Fruit fly (Drosophila melanogaster) whole organism, adult: Measurements from ENCODE around the gene snky.

Source experiments
- CG11617 ChIP-seq: fragments of 200-800 bp; sonication (Bioruptor generic); optimal IDR thresholded peaks from 2 replicates; lab custom pipeline; 2017; ENCODE audit warnings: mild to moderate bottlenecking, missing biosample characterization, missing genetic modification reagents, missing genetic modification characterization
- CG12768 ChIP-seq: fragments of 200-800 bp; sonication (Bioruptor generic); optimal IDR thresholded peaks from 2 replicates; lab custom pipeline; 2017; ENCODE audit warnings: missing biosample characterization, missing genetic modification characterization, mild to moderate bottlenecking, moderate library complexity, missing genetic modification reagents
- CG14711 ChIP-seq: fragments of 200-800 bp; sonication (Bioruptor generic); optimal IDR thresholded peaks from 2 replicates; lab custom pipeline; 2018; ENCODE audit warnings: missing biosample characterization, mild to moderate bottlenecking, missing genetic modification characterization, moderate library complexity
- CG1620 ChIP-seq: fragments of 200-800 bp; sonication (Bioruptor generic); optimal IDR thresholded peaks from 2 replicates; lab custom pipeline; 2016; ENCODE audit warnings: missing biosample characterization, missing genetic modification characterization
- CG33017 ChIP-seq: fragments of 200-800 bp; sonication (Bioruptor generic); optimal IDR thresholded peaks from 2 replicates; lab custom pipeline; 2018; ENCODE audit warnings: missing biosample characterization, mild to moderate bottlenecking, missing genetic modification characterization, moderate library complexity
- CG5204 ChIP-seq: fragments of 200-800 bp; sonication (Bioruptor generic); optimal IDR thresholded peaks from 2 replicates; lab custom pipeline; 2016; ENCODE audit warnings: missing biosample characterization, missing genetic modification characterization
- CG7045 ChIP-seq: fragments of 200-800 bp; sonication (Bioruptor generic); optimal IDR thresholded peaks from 2 replicates; lab custom pipeline; 2017; ENCODE audit warnings: missing biosample characterization, mild to moderate bottlenecking, missing genetic modification characterization
- CG7101 ChIP-seq: fragments of 200-800 bp; sonication (Bioruptor generic); optimal IDR thresholded peaks from 2 replicates; lab custom pipeline; 2018; ENCODE audit warnings: missing biosample characterization, mild to moderate bottlenecking, missing genetic modification characterization, moderate library complexity
- Clk ChIP-seq: fragments of 200-800 bp; sonication (Bioruptor generic); optimal IDR thresholded peaks from 2 replicates; lab custom pipeline; 2017; ENCODE audit warnings: missing biosample characterization, missing genetic modification characterization
- Crg-1 ChIP-seq: fragments of 200-800 bp; sonication (Bioruptor generic); optimal IDR thresholded peaks from 2 replicates; lab custom pipeline; 2016; ENCODE audit warnings: missing biosample characterization, missing genetic modification characterization
- Hr96 ChIP-seq: fragments of 200-800 bp; sonication (Bioruptor generic); optimal IDR thresholded peaks from 2 replicates; lab custom pipeline; 2016; ENCODE audit warnings: missing biosample characterization, missing genetic modification characterization
- Mnt ChIP-seq: fragments of 200-800 bp; sonication (Bioruptor generic); optimal IDR thresholded peaks from 2 replicates; lab custom pipeline; 2016; ENCODE audit warnings: missing biosample characterization, mild to moderate bottlenecking, missing genetic modification characterization
- bab1 ChIP-seq: fragments of 200-800 bp; sonication (Bioruptor generic); optimal IDR thresholded peaks from 3 replicates; lab custom pipeline; 2019; ENCODE audit warnings: missing biosample characterization, mild to moderate bottlenecking, missing genetic modification characterization, moderate library complexity
- cic ChIP-seq: fragments of 200-800 bp; sonication (Bioruptor generic); optimal IDR thresholded peaks from 2 replicates; lab custom pipeline; 2017; ENCODE audit warnings: missing biosample characterization, mild to moderate bottlenecking, missing genetic modification characterization, moderate library complexity
- cnc ChIP-seq, 2 experiments: fragments of >200 bp; optimal IDR thresholded peaks; 2 replicates each; lab custom pipeline; 2017
- kay ChIP-seq: fragments of 200-800 bp; sonication (Bioruptor generic); peaks from one replicate; lab custom pipeline; 2016; ENCODE audit warnings: missing biosample characterization, missing genetic modification characterization, borderline replicate concordance
- ovo ChIP-seq: fragments of 200-800 bp; sonication (Bioruptor generic); optimal IDR thresholded peaks from 2 replicates; lab custom pipeline; 2016; ENCODE audit warnings: missing biosample characterization, missing genetic modification characterization
- pad ChIP-seq: fragments of 200-800 bp; sonication (Bioruptor generic); optimal IDR thresholded peaks from 3 replicates; lab custom pipeline; 2017; ENCODE audit warnings: missing biosample characterization, missing genetic modification characterization, mild to moderate bottlenecking, moderate library complexity, missing genetic modification reagents
- tj ChIP-seq: fragments of 200-800 bp; sonication (Bioruptor generic); optimal IDR thresholded peaks from 3 replicates; lab custom pipeline; 2017; ENCODE audit warnings: missing biosample characterization, mild to moderate bottlenecking, missing genetic modification characterization, moderate library complexity
- toe ChIP-seq: fragments of 200-800 bp; sonication (Bioruptor generic); optimal IDR thresholded peaks from 2 replicates; lab custom pipeline; 2016; ENCODE audit warnings: missing biosample characterization, missing genetic modification characterization

The snky gene

DNA sequence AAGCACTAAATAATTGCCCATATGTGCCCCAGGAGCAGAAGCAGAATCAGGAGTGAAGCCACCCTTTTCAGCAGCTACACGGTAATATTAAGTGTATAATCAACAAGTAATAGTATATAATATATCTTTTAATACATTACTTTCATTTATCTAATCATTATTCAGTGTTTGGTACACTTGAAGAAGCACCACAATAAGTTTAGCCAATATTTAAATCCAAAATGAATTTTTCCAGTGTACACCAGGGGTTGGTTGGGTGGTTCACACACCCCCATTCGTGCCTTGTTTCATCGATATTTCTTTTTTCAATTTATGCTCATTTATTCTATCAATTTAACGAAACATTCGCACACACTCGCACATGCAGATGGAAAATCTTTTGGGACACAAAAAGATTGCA, 23.3 kb downstream of the snky start:
- no peak for TF ChIP-seq CG1620 (GFP tag; lab: Kevin White, UChicago)
- TF ChIP-seq CG33017 (tag; lab: Kevin White, UChicago): no peak

DNA sequence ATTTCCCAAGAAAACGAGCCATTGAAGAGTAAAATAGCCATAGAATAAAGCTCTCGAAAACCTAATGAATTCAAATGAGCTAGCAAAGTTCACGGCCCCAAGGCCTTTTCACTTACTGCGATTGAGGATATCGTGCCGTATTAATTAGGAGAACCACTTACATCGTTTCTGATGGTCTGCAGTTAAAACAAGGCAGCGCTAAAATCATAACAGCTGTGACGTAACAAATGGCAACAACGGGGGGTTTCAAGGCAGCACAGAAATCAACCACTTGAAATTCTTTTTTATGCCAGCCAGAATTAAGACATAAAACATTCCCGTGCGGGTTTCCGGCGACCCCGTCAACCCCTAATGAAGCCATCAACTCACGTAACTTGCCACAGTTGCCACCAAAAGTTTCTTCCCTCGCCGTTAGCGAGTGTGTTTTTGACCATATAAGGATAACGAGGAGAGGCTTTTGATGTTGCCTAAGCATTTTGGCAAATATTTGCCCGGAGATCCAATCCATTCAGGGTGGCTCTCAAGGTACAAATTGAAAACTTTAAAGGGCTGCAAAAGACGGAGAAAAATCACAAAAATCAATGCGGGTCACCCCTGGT, 35.9 kb downstream of the snky start:
- TF ChIP-seq CG7101 (tag; lab: Kevin White, UChicago): no peak
- TF ChIP-seq ovo (GFP tag; lab: Kevin White, UChicago): no peak
- no peak for TF ChIP-seq CG12768 (GFP tag; lab: Kevin White, UChicago)
- no peak for TF ChIP-seq kay (GFP tag; lab: Kevin White, UChicago)
- TF ChIP-seq pad (GFP tag; lab: Kevin White, UChicago): no peak
- no peak for TF ChIP-seq Mnt (GFP tag; lab: Kevin White, UChicago)
- TF ChIP-seq Clk (GFP tag; lab: Kevin White, UChicago): no peak
- TF ChIP-seq tj (GFP tag; lab: Kevin White, UChicago): no peak
- TF ChIP-seq CG33017 (tag; lab: Kevin White, UChicago): no peak
- TF ChIP-seq cnc (optimal IDR thresholded peaks at IDR 0.05; lab: Kevin White, UChicago): no peak
- no peak for TF ChIP-seq CG11617 (GFP tag; lab: Kevin White, UChicago)
- TF ChIP-seq CG1620 (GFP tag; lab: Kevin White, UChicago): no peak
- TF ChIP-seq CG5204 (GFP tag; lab: Kevin White, UChicago): no peak
- TF ChIP-seq CG14711: no peak
- no peak for TF ChIP-seq Crg-1 (GFP tag; lab: Kevin White, UChicago)
- no peak for TF ChIP-seq cic (GFP tag; lab: Kevin White, UChicago)
- no peak for TF ChIP-seq CG7045 (GFP tag; lab: Kevin White, UChicago)
- no peak for TF ChIP-seq Hr96 (GFP tag; lab: Kevin White, UChicago)
- TF ChIP-seq toe (GFP tag; lab: Kevin White, UChicago): no peak
- TF ChIP-seq bab1 (GFP tag; lab: Kevin White, UChicago): no peak

DNA sequence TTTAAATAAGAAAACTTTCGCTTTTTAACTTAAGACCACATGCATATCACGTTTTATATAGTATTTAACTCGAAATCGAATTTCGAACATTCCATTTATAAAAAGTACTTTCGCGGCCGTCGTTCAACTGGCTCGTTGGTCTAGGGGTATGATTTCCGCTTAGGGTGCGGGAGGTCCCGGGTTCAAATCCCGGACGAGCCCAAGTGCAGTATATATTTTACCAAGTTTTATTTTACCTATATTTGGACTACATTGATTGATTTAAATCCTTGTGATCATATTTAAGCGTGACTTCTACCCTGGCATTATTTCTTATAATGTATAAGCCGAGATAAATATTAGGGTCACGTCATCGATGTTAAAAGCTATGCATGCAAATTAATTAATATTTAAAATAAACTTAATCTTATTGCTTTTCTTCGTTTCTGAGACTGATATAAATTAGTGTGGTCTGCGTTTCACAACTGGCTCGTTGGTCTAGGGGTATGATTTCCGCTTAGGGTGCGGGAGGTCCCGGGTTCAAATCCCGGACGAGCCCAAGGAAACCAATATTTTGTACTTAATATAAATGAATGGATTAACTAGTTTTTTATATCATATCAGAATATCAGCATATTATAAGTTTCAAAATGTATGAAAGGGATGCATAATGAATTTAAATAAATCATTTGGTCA, 36.9 kb downstream of the snky start:
- no peak for TF ChIP-seq CG1620 (GFP tag; lab: Kevin White, UChicago)
- TF ChIP-seq cic (GFP tag; lab: Kevin White, UChicago): no peak
- TF ChIP-seq tj (GFP tag; lab: Kevin White, UChicago): no peak
- no peak for TF ChIP-seq CG5204 (GFP tag; lab: Kevin White, UChicago)
- no peak for TF ChIP-seq CG7045 (GFP tag; lab: Kevin White, UChicago)
- no peak for TF ChIP-seq CG7101 (tag; lab: Kevin White, UChicago)
- no peak for TF ChIP-seq CG14711
- no peak for TF ChIP-seq toe (GFP tag; lab: Kevin White, UChicago)
- no peak for TF ChIP-seq CG11617 (GFP tag; lab: Kevin White, UChicago)
- TF ChIP-seq pad (GFP tag; lab: Kevin White, UChicago): no peak
- no peak for TF ChIP-seq kay (GFP tag; lab: Kevin White, UChicago)
- no peak for TF ChIP-seq ovo (GFP tag; lab: Kevin White, UChicago)
- TF ChIP-seq bab1 (GFP tag; lab: Kevin White, UChicago): no peak
- TF ChIP-seq Mnt (GFP tag; lab: Kevin White, UChicago): no peak
- no peak for TF ChIP-seq cnc (optimal IDR thresholded peaks at IDR 0.05; lab: Kevin White, UChicago)
- no peak for TF ChIP-seq Crg-1 (GFP tag; lab: Kevin White, UChicago)
- no peak for TF ChIP-seq Clk (GFP tag; lab: Kevin White, UChicago)
- TF ChIP-seq CG33017 (tag; lab: Kevin White, UChicago): no peak
- TF ChIP-seq CG12768 (GFP tag; lab: Kevin White, UChicago): no peak

DNA sequence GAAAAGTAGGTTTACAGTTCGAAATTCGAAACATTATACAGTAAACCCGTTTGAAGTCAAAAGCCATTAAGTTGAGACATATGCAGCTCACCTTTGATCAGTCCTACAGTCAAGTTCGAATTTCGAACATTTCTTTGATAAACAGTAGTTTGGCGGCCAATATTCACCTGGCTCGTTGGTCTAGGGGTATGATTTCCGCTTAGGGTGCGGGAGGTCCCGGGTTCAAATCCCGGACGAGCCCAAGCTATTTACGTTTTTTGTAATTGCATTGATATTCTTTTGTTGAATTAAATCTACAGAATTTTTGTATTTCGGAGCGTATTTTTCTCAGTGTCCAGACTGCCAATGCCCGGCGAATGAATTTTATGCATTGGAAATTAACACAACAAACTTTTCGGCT, 37.9 kb downstream of the snky start:
- no peak for TF ChIP-seq CG12768 (GFP tag; lab: Kevin White, UChicago)
- no peak for TF ChIP-seq Hr96 (GFP tag; lab: Kevin White, UChicago)
- no peak for TF ChIP-seq bab1 (GFP tag; lab: Kevin White, UChicago)
- no peak for TF ChIP-seq ovo (GFP tag; lab: Kevin White, UChicago)
- no peak for TF ChIP-seq CG7045 (GFP tag; lab: Kevin White, UChicago)
- no peak for TF ChIP-seq CG1620 (GFP tag; lab: Kevin White, UChicago)

DNA sequence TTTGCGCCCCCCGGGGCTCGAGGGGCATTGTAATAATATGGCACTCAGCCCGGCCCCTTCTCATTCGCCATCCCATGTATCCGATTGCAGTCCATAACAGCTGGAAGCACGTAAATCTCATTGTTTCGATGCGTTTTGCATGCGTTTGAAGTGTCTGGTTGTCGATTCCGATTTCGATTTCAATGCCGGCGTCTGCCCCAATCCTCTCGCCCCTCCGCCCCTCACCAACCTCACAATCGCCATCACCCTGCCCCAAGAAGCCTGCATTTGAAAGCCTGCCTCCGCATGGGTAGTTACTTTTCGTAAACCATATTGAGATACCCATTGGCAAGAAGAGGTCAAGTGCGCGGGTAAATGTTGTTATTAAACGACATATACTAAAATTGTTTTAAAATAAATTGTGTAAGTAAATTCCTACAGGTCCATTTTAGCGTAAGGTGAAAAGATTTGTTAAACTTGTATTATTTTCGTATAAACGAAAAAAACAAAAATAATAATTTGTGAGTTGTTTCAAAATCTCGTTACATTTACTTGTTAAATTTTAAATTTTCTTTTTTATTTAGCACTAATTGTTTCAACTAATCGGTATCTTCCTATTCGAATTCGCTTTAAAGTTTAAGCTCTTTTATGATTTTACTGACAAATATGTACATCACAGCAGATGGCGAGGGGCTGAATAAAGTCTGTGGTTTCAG, 38.5 kb downstream of the snky start:
- TF ChIP-seq Mnt (GFP tag; lab: Kevin White, UChicago) (no peak), tj (GFP tag; lab: Kevin White, UChicago) (no peak), ovo (GFP tag; lab: Kevin White, UChicago) (no peak), CG14711 (no peak), CG12768 (GFP tag; lab: Kevin White, UChicago) (no peak), cic (GFP tag; lab: Kevin White, UChicago) (no peak), CG11617 (GFP tag; lab: Kevin White, UChicago) (no peak)

DNA sequence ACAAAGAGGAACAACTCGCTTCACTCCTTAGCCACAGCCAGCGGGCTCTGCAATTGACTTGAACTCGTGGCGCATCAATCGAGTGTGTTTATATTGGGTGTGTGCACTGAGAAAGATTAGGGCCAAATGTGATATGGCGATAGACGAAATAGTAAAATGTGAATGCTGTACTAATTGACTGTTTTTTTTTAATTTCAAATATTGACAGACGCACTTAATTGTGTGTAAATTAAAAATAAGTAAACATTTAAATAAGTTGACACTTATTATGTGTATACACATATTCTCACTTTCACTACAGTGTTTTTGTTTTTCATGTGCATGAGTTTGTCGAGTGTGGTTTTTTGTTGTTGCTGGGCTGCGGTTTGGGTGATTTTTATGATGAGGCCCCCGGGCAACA, 39.1 kb downstream of the snky start:
- TF ChIP-seq CG1620 (GFP tag; lab: Kevin White, UChicago) (no peak), CG11617 (GFP tag; lab: Kevin White, UChicago) (no peak), toe (GFP tag; lab: Kevin White, UChicago) (no peak), tj (GFP tag; lab: Kevin White, UChicago) (no peak), Clk (GFP tag; lab: Kevin White, UChicago) (no peak), Hr96 (GFP tag; lab: Kevin White, UChicago) (no peak), bab1 (GFP tag; lab: Kevin White, UChicago) (no peak), ovo (GFP tag; lab: Kevin White, UChicago) (no peak), CG12768 (GFP tag; lab: Kevin White, UChicago) (no peak), CG7101 (tag; lab: Kevin White, UChicago) (no peak)
